Worm (Caenorhabditis elegans) whole organism, late embryonic: ENCODE data around the gene mrpl-44.

Experiments used
- Y22D7AL.16 ChIP-seq: sonication (generic microtip); optimal IDR thresholded peaks from 2 replicates; lab custom pipeline; 2016; ENCODE audit warnings: missing genetic modification characterization, missing compliant biosample characterization
- ahr-1 ChIP-seq: sonication (generic microtip); optimal IDR thresholded peaks from 2 replicates; lab custom pipeline; 2016; ENCODE audit warnings: missing genetic modification characterization, missing compliant biosample characterization
- ceh-2 ChIP-seq: sonication (generic microtip); optimal IDR thresholded peaks from 2 replicates; lab custom pipeline; 2016; ENCODE audit warnings: missing genotype, missing genetic modification characterization, missing compliant biosample characterization
- fkh-6 ChIP-seq: sonication (generic microtip); optimal IDR thresholded peaks from 2 replicates; lab custom pipeline; 2016; ENCODE audit warnings: missing genetic modification characterization, missing compliant biosample characterization
- hlh-15 ChIP-seq: sonication (generic microtip); optimal IDR thresholded peaks from 2 replicates; lab custom pipeline; 2016; ENCODE audit warnings: missing genetic modification characterization, missing compliant biosample characterization
- nfya-1 ChIP-seq: sonication (generic microtip); optimal IDR thresholded peaks from 2 replicates; lab custom pipeline; 2017; ENCODE audit warnings: missing genetic modification characterization, mild to moderate bottlenecking, missing compliant biosample characterization, antibody characterized with exemption, moderate library complexity
- nhr-11 ChIP-seq: fragments of 150-350 bp; optimal IDR thresholded peaks from 2 replicates; lab custom pipeline; 2014; ENCODE audit warnings: missing biosample characterization, missing genetic modification characterization
- nhr-232 ChIP-seq: sonication (generic microtip); optimal IDR thresholded peaks from 2 replicates; lab custom pipeline; 2016; ENCODE audit warnings: missing genetic modification characterization, missing compliant biosample characterization
- pros-1 ChIP-seq: fragments of 150-350 bp; optimal IDR thresholded peaks from 2 replicates; lab custom pipeline; 2014; ENCODE audit warnings: missing biosample characterization, missing genetic modification reagents, missing genetic modification characterization
- rnt-1 ChIP-seq: sonication (generic microtip); optimal IDR thresholded peaks from 2 replicates; lab custom pipeline; 2016; ENCODE audit warnings: missing genetic modification characterization, missing compliant biosample characterization
- sox-4 ChIP-seq: sonication (generic microtip); optimal IDR thresholded peaks from 2 replicates; lab custom pipeline; 2017; ENCODE audit warnings: mild to moderate bottlenecking, missing genetic modification characterization, inconsistent platforms, missing compliant biosample characterization
- ztf-16 ChIP-seq: sonication (generic microtip); optimal IDR thresholded peaks from 2 replicates; lab custom pipeline; 2017; ENCODE audit warnings: missing genetic modification characterization, missing compliant biosample characterization

DNA sequence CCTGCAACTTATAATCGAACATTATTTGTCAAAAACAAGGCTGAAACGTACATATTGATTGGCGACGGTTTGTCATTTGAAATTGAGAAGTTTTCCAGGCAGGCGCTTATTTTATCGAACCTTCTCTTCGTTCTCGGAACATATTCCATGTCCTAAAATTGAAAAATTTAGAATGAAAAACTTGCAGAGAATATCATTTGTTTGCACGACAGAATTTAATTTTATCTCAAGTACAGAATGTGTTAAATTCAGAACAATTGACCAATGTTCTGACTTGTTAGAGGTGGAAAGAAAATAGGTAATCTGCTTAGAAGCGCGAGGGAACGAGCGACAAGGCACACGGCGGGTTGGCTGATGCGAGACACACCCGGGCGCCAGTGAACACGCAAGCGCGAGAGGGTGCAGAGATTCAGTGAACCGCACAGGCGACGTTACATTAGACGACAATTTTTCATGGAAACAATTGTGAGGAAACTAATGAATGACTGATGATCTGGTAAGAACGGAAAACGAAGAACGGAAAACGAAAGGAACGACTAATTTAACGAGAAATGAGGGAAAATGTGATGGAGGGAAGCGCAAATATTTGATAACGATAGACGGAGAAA is 36.7 kb downstream of the mrpl-44 start:
- TF ChIP-seq ceh-2 (tag; lab: Kevin White, UChicago) (no peak), nfya-1 (peak; percentile 43), ahr-1 (tag; lab: Kevin White, UChicago) (no peak), pros-1 (tag; lab: Kevin White, UChicago) (peak; percentile 58), Y22D7AL.16 (tag; lab: Kevin White, UChicago) (no peak), sox-4 (peak; percentile 10), fkh-6 (tag; lab: Kevin White, UChicago) (peak; percentile 57), nhr-232 (no peak), ztf-16 (tag; lab: Kevin White, UChicago) (no peak), hlh-15 (no peak), rnt-1 (no peak), nhr-11 (tag; lab: Kevin White, UChicago) (no peak)
